Worm (Caenorhabditis elegans) whole organism, young adult: Measurements from ENCODE around the gene kin-19.

ENCODE experiments used
- B0261.1 ChIP-seq: sonication (generic microtip); optimal IDR thresholded peaks from 2 replicates; lab custom pipeline; 2016; ENCODE audit warnings: mild to moderate bottlenecking, missing genetic modification characterization, moderate library complexity, missing compliant biosample characterization
- C06A6.2 ChIP-seq: fragments of 200-800 bp; sonication (Bioruptor generic); conservative IDR thresholded peaks from 2 replicates; pipeline ENCODE4 v1.3.6; 2022; ENCODE audit warnings: missing genetic modification characterization, missing compliant biosample characterization
- F22D6.2 ChIP-seq: sonication (generic microtip); optimal IDR thresholded peaks from 2 replicates; lab custom pipeline; 2016; ENCODE audit warnings: mild to moderate bottlenecking, missing genetic modification characterization, missing compliant biosample characterization
- F49E8.2 ChIP-seq: sonication (generic microtip); optimal IDR thresholded peaks from 3 replicates; lab custom pipeline; 2017; ENCODE audit warnings: missing genetic modification characterization, mild to moderate bottlenecking, missing compliant biosample characterization, antibody characterized with exemption, moderate library complexity; ENCODE audit not compliant: insufficient read depth
- Y53G8AR.9 ChIP-seq: fragments of 200-800 bp; sonication (Bioruptor generic); conservative IDR thresholded peaks from 2 replicates; pipeline ENCODE4 v1.3.6; 2022; ENCODE audit warnings: missing genetic modification reagents, missing genetic modification characterization, missing compliant biosample characterization
- Y56A3A.18 ChIP-seq: fragments of 200-800 bp; sonication (Bioruptor generic); IDR thresholded peaks from 2 replicates; pipeline ENCODE4 v1.3.6; 2022; ENCODE audit warnings: missing genetic modification reagents, missing genetic modification characterization, missing compliant biosample characterization
- Y67H2A.10 ChIP-seq: fragments of 200-800 bp; sonication (Bioruptor generic); conservative IDR thresholded peaks from 2 replicates; pipeline ENCODE4 v1.3.6; 2022; ENCODE audit warnings: missing genetic modification reagents, missing genetic modification characterization, missing compliant biosample characterization
- Y79H2A.3 ChIP-seq: fragments of 200-800 bp; sonication (Bioruptor generic); conservative IDR thresholded peaks from 2 replicates; pipeline ENCODE4 v1.3.6; 2022; ENCODE audit warnings: missing genetic modification reagents, missing genetic modification characterization, missing compliant biosample characterization
- Y95B8A.8 ChIP-seq: fragments of 200-800 bp; sonication (Bioruptor generic); IDR thresholded peaks from 2 replicates; pipeline ENCODE4 v1.3.6; 2022; ENCODE audit warnings: missing genetic modification reagents, missing genetic modification characterization, missing compliant biosample characterization
- akir-1 ChIP-seq: fragments of 200-800 bp; sonication (Bioruptor generic); optimal IDR thresholded peaks from 2 replicates; lab custom pipeline; 2018; ENCODE audit warnings: mild to moderate bottlenecking, missing genetic modification characterization, moderate library complexity, missing compliant biosample characterization
- bed-1 ChIP-seq: fragments of 200-800 bp; sonication (Bioruptor generic); IDR thresholded peaks from 2 replicates; pipeline ENCODE4 v1.3.6; 2022; ENCODE audit warnings: missing genetic modification reagents, missing genetic modification characterization, missing compliant biosample characterization
- cebp-1 ChIP-seq, 2 experiments: fragments of 200-800 bp in 1 of 2; sonication (Bioruptor generic) in 1 of 2; sonication (generic microtip) in 1 of 2; IDR thresholded peaks in 1 of 2; optimal IDR thresholded peaks in 1 of 2; 2 replicates each; pipeline versions ENCODE4 v1.3.6 to Lab custom; 2017 to 2022; ENCODE audit warnings: missing compliant biosample characterization in 2 of 2, missing genetic modification characterization in 2 of 2, mild to moderate bottlenecking in 1 of 2, missing genetic modification reagents in 1 of 2, moderate library complexity in 1 of 2
- cebp-2 ChIP-seq: fragments of 200-800 bp; sonication (Bioruptor generic); IDR thresholded peaks from 2 replicates; pipeline ENCODE4 v1.3.6; 2022; ENCODE audit warnings: missing genetic modification characterization, missing compliant biosample characterization
- ceh-58 ChIP-seq: fragments of 200-800 bp; sonication (Bioruptor generic); IDR thresholded peaks from 2 replicates; pipeline ENCODE4 v1.3.6; 2022; ENCODE audit warnings: missing genetic modification characterization, missing compliant biosample characterization
- die-1 ChIP-seq: sonication (generic microtip); optimal IDR thresholded peaks from 2 replicates; lab custom pipeline; 2016; ENCODE audit warnings: missing genotype, mild to moderate bottlenecking, missing genetic modification characterization, missing compliant biosample characterization
- hlh-12 ChIP-seq: sonication (generic microtip); optimal IDR thresholded peaks from 2 replicates; lab custom pipeline; 2016; ENCODE audit warnings: missing genetic modification characterization, missing compliant biosample characterization
- hrde-1 ChIP-seq: sonication (generic microtip); optimal IDR thresholded peaks from 2 replicates; lab custom pipeline; 2016; ENCODE audit warnings: missing genetic modification characterization, mild to moderate bottlenecking, missing compliant biosample characterization, moderate library complexity, missing genotype, missing genetic modification reagents, borderline replicate concordance
- lir-1 ChIP-seq: fragments of 200-800 bp; sonication (Bioruptor generic); conservative IDR thresholded peaks from 2 replicates; pipeline ENCODE4 v1.3.6; 2022; ENCODE audit warnings: missing genetic modification reagents, missing genetic modification characterization, missing compliant biosample characterization
- lsl-1 ChIP-seq: fragments of 200-800 bp; sonication (Bioruptor generic); optimal IDR thresholded peaks from 2 replicates; lab custom pipeline; 2018; ENCODE audit warnings: mild to moderate bottlenecking, missing genetic modification characterization, moderate library complexity, missing compliant biosample characterization
- madf-10 ChIP-seq: sonication (generic microtip); optimal IDR thresholded peaks from 2 replicates; lab custom pipeline; 2016; ENCODE audit warnings: mild to moderate bottlenecking, missing genetic modification characterization, missing compliant biosample characterization
- madf-3 ChIP-seq: fragments of 200-800 bp; sonication (Bioruptor generic); IDR thresholded peaks from 2 replicates; pipeline ENCODE4 v1.3.6; 2022; ENCODE audit warnings: missing genetic modification reagents, missing genetic modification characterization, missing compliant biosample characterization
- mel-28 ChIP-seq: sonication (generic microtip); optimal IDR thresholded peaks from 2 replicates; lab custom pipeline; 2016; ENCODE audit warnings: borderline replicate concordance, mild to moderate bottlenecking, missing genetic modification characterization, missing compliant biosample characterization
- mes-4 ChIP-seq: sonication (generic microtip); optimal IDR thresholded peaks from 2 replicates; lab custom pipeline; 2016; ENCODE audit warnings: missing genotype, missing genetic modification characterization, missing compliant biosample characterization
- nfya-1 ChIP-seq: sonication (generic microtip); optimal IDR thresholded peaks from 2 replicates; lab custom pipeline; 2017; ENCODE audit warnings: antibody characterized with exemption, missing compliant biosample characterization, missing genetic modification characterization, borderline replicate concordance; ENCODE audit not compliant: insufficient read depth
- nhr-179 ChIP-seq: sonication (generic microtip); optimal IDR thresholded peaks from 2 replicates; lab custom pipeline; 2016; ENCODE audit warnings: mild to moderate bottlenecking, missing genetic modification characterization, missing compliant biosample characterization
- nhr-80 ChIP-seq: sonication (generic microtip); optimal IDR thresholded peaks from 2 replicates; lab custom pipeline; 2016; ENCODE audit warnings: missing genetic modification characterization, missing compliant biosample characterization
- rec-8 ChIP-seq, 2 experiments: sonication (generic microtip); optimal IDR thresholded peaks; 2 replicates each; lab custom pipeline; 2016; ENCODE audit warnings: mild to moderate bottlenecking in 2 of 2, missing genetic modification characterization in 2 of 2, missing genetic modification reagents in 2 of 2, missing genotype in 2 of 2, missing biosample characterization in 1 of 2, missing compliant biosample characterization in 1 of 2, moderate library complexity in 1 of 2
- repo-1 ChIP-seq: sonication (generic microtip); optimal IDR thresholded peaks from 2 replicates; lab custom pipeline; 2017; ENCODE audit warnings: mild to moderate bottlenecking, missing genetic modification characterization, missing compliant biosample characterization
- sdz-38 ChIP-seq: sonication (generic microtip); optimal IDR thresholded peaks from 2 replicates; lab custom pipeline; 2016; ENCODE audit warnings: missing genotype, missing genetic modification characterization, missing compliant biosample characterization
- snpc-1.1 ChIP-seq: sonication (generic microtip); optimal IDR thresholded peaks from 2 replicates; lab custom pipeline; 2017; ENCODE audit warnings: missing genetic modification characterization, mild to moderate bottlenecking, missing compliant biosample characterization, antibody characterized with exemption, moderate library complexity, missing genotype, missing genetic modification reagents; ENCODE audit not compliant: insufficient read depth
- somi-1 ChIP-seq: fragments of 200-800 bp; sonication (Bioruptor generic); optimal IDR thresholded peaks from 2 replicates; lab custom pipeline; 2018; ENCODE audit warnings: mild to moderate bottlenecking, missing genetic modification characterization, missing compliant biosample characterization
- sptf-2 ChIP-seq: fragments of 200-800 bp; sonication (Bioruptor generic); optimal IDR thresholded peaks from 2 replicates; lab custom pipeline; 2018; ENCODE audit warnings: mild to moderate bottlenecking, missing genetic modification characterization, missing compliant biosample characterization
- tbp1 ChIP-seq: fragments of 200-800 bp; sonication (Bioruptor generic); optimal IDR thresholded peaks from 2 replicates; lab custom pipeline; 2018; ENCODE audit warnings: mild to moderate bottlenecking, missing genetic modification characterization, missing compliant biosample characterization
- tbx-9 ChIP-seq: sonication (generic microtip); optimal IDR thresholded peaks from 2 replicates; lab custom pipeline; 2016; ENCODE audit warnings: borderline replicate concordance, missing genetic modification characterization, inconsistent platforms, missing compliant biosample characterization
- unc-62 ChIP-seq: fragments of 150-350 bp; optimal IDR thresholded peaks from 2 replicates; lab custom pipeline; 2014; ENCODE audit warnings: missing biosample characterization, missing genetic modification reagents, missing genetic modification characterization
- ztf-18 ChIP-seq: sonication (generic microtip); optimal IDR thresholded peaks from 2 replicates; lab custom pipeline; 2016; ENCODE audit warnings: missing genotype, mild to moderate bottlenecking, missing genetic modification characterization, missing compliant biosample characterization

The kin-19 gene

DNA sequence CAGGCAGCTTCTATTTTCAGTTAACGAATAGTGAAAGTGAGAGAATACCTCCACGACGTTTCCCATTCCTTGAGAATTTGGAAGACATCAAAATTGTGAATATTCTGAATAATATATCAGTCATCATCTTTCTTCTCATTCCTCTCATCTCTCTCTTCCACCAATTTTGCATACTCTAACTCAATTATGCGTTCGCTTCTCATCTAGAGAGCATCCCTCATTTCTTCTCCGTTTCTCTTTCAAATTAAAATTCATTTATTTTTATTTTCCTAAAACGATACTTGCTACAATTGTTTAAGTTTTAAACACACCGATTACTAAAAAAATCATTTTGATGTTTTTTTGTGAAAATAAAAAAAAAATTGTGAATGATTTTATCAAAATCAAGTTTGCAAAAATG, 16.7 kb upstream of the kin-19 start:
- no peak for TF ChIP-seq madf-3 (GFP tag; lab: Robert Waterston, UW)
- no peak for TF ChIP-seq ceh-58 (GFP tag; lab: Robert Waterston, UW)
- no peak for TF ChIP-seq Y56A3A.18 (GFP tag; lab: Robert Waterston, UW)
- TF ChIP-seq lir-1 (GFP tag; lab: Robert Waterston, UW) = no peak
- no peak for TF ChIP-seq die-1 (tag; lab: Kevin White, UChicago)
- TF ChIP-seq sdz-38 = no peak
- no peak for TF ChIP-seq bed-1 (GFP tag; lab: Robert Waterston, UW)
- no peak for TF ChIP-seq repo-1
- no peak for TF ChIP-seq mel-28 (tag; lab: Kevin White, UChicago)

DNA sequence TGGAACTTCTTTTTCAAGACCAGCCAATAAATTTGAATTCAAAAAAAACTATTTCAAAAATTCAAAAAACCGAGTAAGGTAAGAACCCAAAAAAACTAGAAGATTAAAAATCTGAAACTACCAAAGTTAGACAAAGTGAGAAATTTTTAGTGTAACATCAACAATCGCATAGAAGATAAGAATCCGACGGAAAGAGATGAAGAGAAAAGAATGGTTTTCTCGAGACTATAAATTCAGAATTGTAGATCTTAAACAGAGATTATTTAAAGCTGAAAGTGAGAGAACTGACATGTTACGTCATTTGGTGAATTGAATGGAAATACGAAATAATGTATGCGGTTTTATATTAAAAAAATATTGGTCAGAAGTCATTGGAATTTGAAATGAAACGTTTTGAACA, 15.6 kb upstream of the kin-19 start:
- no peak for TF ChIP-seq unc-62 (GFP tag; lab: Kevin White, UChicago)
- TF ChIP-seq mel-28 (tag; lab: Kevin White, UChicago) = no peak
- TF ChIP-seq nhr-80 (tag; lab: Kevin White, UChicago) = no peak
- TF ChIP-seq Y67H2A.10 (GFP tag; lab: Robert Waterston, UW) = no peak
- TF ChIP-seq Y53G8AR.9 (GFP tag; lab: Robert Waterston, UW) = no peak
- no peak for TF ChIP-seq tbp1 (GFP tag; lab: Kevin White, UChicago)
- TF ChIP-seq nhr-179 (tag; lab: Kevin White, UChicago) = no peak
- TF ChIP-seq B0261.1 (tag; lab: Kevin White, UChicago) = no peak
- no peak for TF ChIP-seq hlh-12 (tag; lab: Kevin White, UChicago)
- TF ChIP-seq cebp-2 (GFP tag; lab: Robert Waterston, UW) = no peak
- no peak for TF ChIP-seq rec-8 (tag; optimal IDR thresholded peaks at IDR 0.05; lab: Kevin White, UChicago)

DNA sequence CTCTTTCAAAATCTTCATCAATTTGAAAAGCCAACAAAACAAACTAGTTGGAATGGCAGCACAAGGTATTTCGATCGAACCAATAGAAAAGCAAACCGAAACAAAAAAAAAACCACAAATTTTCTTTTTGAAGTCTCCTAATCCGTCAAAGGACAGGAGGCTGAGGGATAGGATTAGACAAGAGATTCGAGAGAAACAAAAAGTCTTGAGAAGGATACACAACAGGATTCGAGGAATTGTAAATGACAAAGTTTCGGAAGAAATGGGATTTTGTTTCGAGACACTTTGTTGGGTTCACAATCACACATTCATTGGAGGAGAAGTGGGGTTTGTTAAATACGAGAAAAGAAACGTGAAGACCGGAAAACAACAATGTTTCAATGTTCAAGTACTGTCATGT, 14.6 kb upstream of the kin-19 start:
- TF ChIP-seq Y53G8AR.9 (GFP tag; lab: Robert Waterston, UW) (no peak), akir-1 (GFP tag; lab: Kevin White, UChicago) (no peak), hrde-1 (tag; lab: Kevin White, UChicago) (no peak), mel-28 (tag; lab: Kevin White, UChicago) (no peak), C06A6.2 (GFP tag; lab: Robert Waterston, UW) (no peak), mes-4 (no peak), F22D6.2 (no peak), madf-10 (tag; lab: Kevin White, UChicago) (no peak), F49E8.2 (tag; lab: Kevin White, UChicago) (no peak), Y79H2A.3 (GFP tag; lab: Robert Waterston, UW) (no peak), nfya-1 (tag; lab: Kevin White, UChicago) (no peak), sptf-2 (GFP tag; lab: Kevin White, UChicago) (no peak), cebp-1 (GFP tag; IDR thresholded peaks at IDR 0.05; lab: Robert Waterston, UW) (no peak), cebp-1 (tag; optimal IDR thresholded peaks at IDR 0.05; lab: Kevin White, UChicago) (no peak), lir-1 (GFP tag; lab: Robert Waterston, UW) (no peak), snpc-1.1 (tag; lab: Kevin White, UChicago) (no peak), somi-1 (GFP tag; lab: Kevin White, UChicago) (no peak), tbx-9 (no peak), ztf-18 (tag; lab: Kevin White, UChicago) (no peak), Y95B8A.8 (no peak), lsl-1 (no peak)
